Fruit fly (Drosophila melanogaster) whole organism, embryonic: ENCODE results near the gene Herc4.

Experiments used
- Bteb2 ChIP-seq: fragments of 200-800 bp; sonication (Bioruptor generic); optimal IDR thresholded peaks from 2 replicates; lab custom pipeline; 2016; ENCODE audit warnings: missing biosample characterization, missing genetic modification characterization
- CG10959 ChIP-seq: fragments of 200-800 bp; sonication (Bioruptor generic); IDR thresholded peaks from 2 replicates; pipeline ENCODE4 v1.3.6; 2022; ENCODE audit warnings: missing biosample characterization, missing genetic modification characterization
- CG11093 ChIP-seq: fragments of 200-800 bp; sonication (Bioruptor generic); IDR thresholded peaks from 3 replicates; pipeline ENCODE4 v1.3.6; 2022; ENCODE audit warnings: missing biosample characterization, missing genetic modification characterization
- CG12659 ChIP-seq: fragments of 200-800 bp; sonication (Bioruptor generic); optimal IDR thresholded peaks from 3 replicates; lab custom pipeline; 2017; ENCODE audit warnings: mild to moderate bottlenecking, missing biosample characterization, missing genetic modification reagents, missing genetic modification characterization
- CG15514 ChIP-seq: fragments of 200-800 bp; sonication (Bioruptor generic); optimal IDR thresholded peaks from 3 replicates; lab custom pipeline; 2017; ENCODE audit warnings: missing biosample characterization, missing genetic modification characterization, mild to moderate bottlenecking, moderate library complexity, missing genetic modification reagents
- CG16813 ChIP-seq: fragments of 200-800 bp; sonication (Bioruptor generic); IDR thresholded peaks from 3 replicates; pipeline ENCODE4 v1.3.6; 2022; ENCODE audit warnings: missing biosample characterization, missing genetic modification characterization; ENCODE audit not compliant: partially characterized antibody
- CG32767 ChIP-seq: fragments of 200-800 bp; sonication (Bioruptor generic); IDR thresholded peaks from 2 replicates; pipeline ENCODE4 v1.3.6; 2022; ENCODE audit warnings: missing biosample characterization, missing genetic modification characterization
- CG33213 ChIP-seq: fragments of 200-800 bp; sonication (Bioruptor generic); optimal IDR thresholded peaks from 3 replicates; lab custom pipeline; 2016; ENCODE audit warnings: missing biosample characterization, missing genetic modification characterization
- CG42726 ChIP-seq: fragments of 200-800 bp; sonication (Bioruptor generic); IDR thresholded peaks from 2 replicates; pipeline ENCODE4 v1.3.6; 2022; ENCODE audit warnings: missing biosample characterization, missing genetic modification characterization; ENCODE audit not compliant: partially characterized antibody
- CG4404 ChIP-seq: fragments of 200-800 bp; sonication (Bioruptor generic); IDR thresholded peaks from 2 replicates; pipeline ENCODE4 v1.3.6; 2022; ENCODE audit warnings: missing biosample characterization, missing genetic modification characterization
- CG5180 ChIP-seq: fragments of 200-800 bp; sonication (Bioruptor generic); optimal IDR thresholded peaks from 3 replicates; lab custom pipeline; 2017; ENCODE audit warnings: missing biosample characterization, missing genetic modification characterization, mild to moderate bottlenecking, moderate library complexity, missing genetic modification reagents
- CG6175 ChIP-seq: fragments of 200-800 bp; sonication (Bioruptor generic); IDR thresholded peaks from 3 replicates; pipeline ENCODE4 v1.3.6; 2022; ENCODE audit warnings: missing biosample characterization, missing genetic modification characterization
- CG6689 ChIP-seq: fragments of 200-800 bp; sonication (Bioruptor generic); IDR thresholded peaks from 2 replicates; pipeline ENCODE4 v1.3.6; 2022; ENCODE audit warnings: missing biosample characterization, missing genetic modification characterization
- CG6813 ChIP-seq: fragments of 200-800 bp; sonication (Bioruptor generic); optimal IDR thresholded peaks from 2 replicates; lab custom pipeline; 2017; ENCODE audit warnings: missing biosample characterization, missing genetic modification characterization, mild to moderate bottlenecking, moderate library complexity, missing genetic modification reagents
- CG7963 ChIP-seq: fragments of 200-800 bp; sonication (Bioruptor generic); IDR thresholded peaks from 3 replicates; pipeline ENCODE4 v1.3.6; 2022; ENCODE audit warnings: missing biosample characterization, missing genetic modification characterization; ENCODE audit not compliant: partially characterized antibody
- CG8089 ChIP-seq: fragments of 200-800 bp; sonication (Bioruptor generic); optimal IDR thresholded peaks from 3 replicates; lab custom pipeline; 2016; ENCODE audit warnings: missing biosample characterization, missing genetic modification characterization
- CG8359 ChIP-seq: fragments of 200-800 bp; sonication (Bioruptor generic); optimal IDR thresholded peaks from 2 replicates; lab custom pipeline; 2017; ENCODE audit warnings: missing biosample characterization, mild to moderate bottlenecking, missing genetic modification characterization, borderline replicate concordance
- CHES-1-like ChIP-seq: fragments of 200-800 bp; sonication (Bioruptor generic); optimal IDR thresholded peaks from 2 replicates; lab custom pipeline; 2016; ENCODE audit warnings: missing biosample characterization, missing genetic modification characterization
- CTCF ChIP-seq: fragments of 200-800 bp; sonication (Bioruptor generic); optimal IDR thresholded peaks from 2 replicates; lab custom pipeline; 2017; ENCODE audit warnings: missing biosample characterization, mild to moderate bottlenecking, missing genetic modification characterization, moderate library complexity
- Dad ChIP-seq: fragments of 200-800 bp; sonication (Bioruptor generic); optimal IDR thresholded peaks from 3 replicates; lab custom pipeline; 2016; ENCODE audit warnings: missing biosample characterization, missing genetic modification characterization
- Deaf1 ChIP-seq: fragments of 200-800 bp; optimal IDR thresholded peaks from 3 replicates; lab custom pipeline; 2019; ENCODE audit warnings: missing biosample characterization, mild to moderate bottlenecking, missing genetic modification characterization, moderate library complexity
- Dip3 ChIP-seq: fragments of 200-800 bp; sonication (Bioruptor generic); optimal IDR thresholded peaks from 3 replicates; lab custom pipeline; 2016; ENCODE audit warnings: missing biosample characterization, missing genetic modification characterization
- E2f1 ChIP-seq: fragments of 200-800 bp; sonication (Bioruptor generic); IDR thresholded peaks from 2 replicates; pipeline ENCODE4 v1.3.6; 2022; ENCODE audit warnings: missing biosample characterization, missing genetic modification characterization
- Elba2 ChIP-seq: fragments of 200-800 bp; sonication (Bioruptor generic); optimal IDR thresholded peaks from 3 replicates; lab custom pipeline; 2016; ENCODE audit warnings: missing biosample characterization, missing genetic modification characterization
- H2.0 ChIP-seq: fragments of 200-800 bp; sonication (Bioruptor generic); IDR thresholded peaks from 2 replicates; pipeline ENCODE4 v1.3.6; 2022; ENCODE audit warnings: missing biosample characterization, missing genetic modification characterization
- Hey ChIP-seq: fragments of 200-800 bp; sonication (Bioruptor generic); optimal IDR thresholded peaks from 3 replicates; lab custom pipeline; 2018; ENCODE audit warnings: missing biosample characterization, mild to moderate bottlenecking, missing genetic modification characterization
- HmgD ChIP-seq: fragments of 200-800 bp; sonication (Bioruptor generic); optimal IDR thresholded peaks from 3 replicates; lab custom pipeline; 2016; ENCODE audit warnings: missing biosample characterization, missing genetic modification characterization
- Myb ChIP-seq: fragments of 200-800 bp; sonication (Bioruptor generic); optimal IDR thresholded peaks from 2 replicates; lab custom pipeline; 2016; ENCODE audit warnings: missing biosample characterization, missing genetic modification characterization
- NfI ChIP-seq: fragments of 200-800 bp; sonication (Bioruptor generic); optimal IDR thresholded peaks from 3 replicates; lab custom pipeline; 2018; ENCODE audit warnings: missing biosample characterization, mild to moderate bottlenecking, missing genetic modification characterization, moderate library complexity
- Oaz ChIP-seq: fragments of 200-800 bp; sonication (Bioruptor generic); IDR thresholded peaks from 2 replicates; pipeline ENCODE4 v1.3.6; 2022; ENCODE audit warnings: missing biosample characterization, missing genetic modification characterization
- Ravus ChIP-seq: fragments of 200-800 bp; sonication (Bioruptor generic); IDR thresholded peaks from 2 replicates; pipeline ENCODE4 v1.3.6; 2022; ENCODE audit warnings: missing biosample characterization, missing genetic modification characterization
- Rfx ChIP-seq: fragments of 200-800 bp; sonication (Bioruptor generic); IDR thresholded peaks from 2 replicates; pipeline ENCODE4 v1.3.6; 2022; ENCODE audit warnings: missing biosample characterization, missing genetic modification characterization
- Scr ChIP-seq: fragments of 200-800 bp; sonication (Bioruptor generic); IDR thresholded peaks from 2 replicates; pipeline ENCODE4 v1.3.6; 2022; ENCODE audit warnings: missing biosample characterization, missing genetic modification characterization; ENCODE audit not compliant: partially characterized antibody
- Spps ChIP-seq: fragments of 200-800 bp; sonication (Bioruptor generic); optimal IDR thresholded peaks from 2 replicates; lab custom pipeline; 2018; ENCODE audit warnings: missing biosample characterization, mild to moderate bottlenecking, missing genetic modification characterization
- Trl ChIP-seq, 3 experiments: fragments of >200 bp in 2 of 3; fragments of 200-800 bp in 1 of 3; sonication (Bioruptor generic) in 1 of 3; optimal IDR thresholded peaks; 2 replicates in 1 of 3; 3 replicates in 2 of 3; lab custom pipeline; 2016 to 2017; ENCODE audit warnings: missing biosample characterization in 1 of 3, missing genetic modification characterization in 1 of 3
- ac ChIP-seq: fragments of 200-800 bp; sonication (Bioruptor generic); optimal IDR thresholded peaks from 3 replicates; lab custom pipeline; 2017; ENCODE audit warnings: missing biosample characterization, mild to moderate bottlenecking, missing genetic modification characterization
- al ChIP-seq: fragments of 200-800 bp; sonication (Bioruptor generic); IDR thresholded peaks from 2 replicates; pipeline ENCODE4 v1.3.6; 2022; ENCODE audit warnings: missing biosample characterization, missing genetic modification characterization
- cad ChIP-seq: fragments of >200 bp; optimal IDR thresholded peaks from 2 replicates; lab custom pipeline; 2017; ENCODE audit warnings: missing biosample characterization, missing genetic modification characterization
- caup ChIP-seq: fragments of 200-800 bp; sonication (Bioruptor generic); optimal IDR thresholded peaks from 3 replicates; lab custom pipeline; 2017; ENCODE audit warnings: missing biosample characterization, mild to moderate bottlenecking, missing genetic modification characterization, moderate library complexity; ENCODE audit not compliant: severe bottlenecking
- da ChIP-seq: fragments of 200-800 bp; sonication (Bioruptor generic); optimal IDR thresholded peaks from 2 replicates; lab custom pipeline; 2016; ENCODE audit warnings: missing biosample characterization, missing genetic modification characterization
- dan ChIP-seq: fragments of 200-800 bp; sonication (Bioruptor generic); IDR thresholded peaks from 2 replicates; pipeline ENCODE4 v1.3.6; 2022; ENCODE audit warnings: missing biosample characterization, missing genetic modification characterization
- fd64A ChIP-seq: fragments of 200-800 bp; sonication (Bioruptor generic); optimal IDR thresholded peaks from 3 replicates; lab custom pipeline; 2018; ENCODE audit warnings: missing biosample characterization, mild to moderate bottlenecking, missing genetic modification characterization
- gem ChIP-seq: fragments of 200-800 bp; sonication (Bioruptor generic); optimal IDR thresholded peaks from 2 replicates; lab custom pipeline; 2019; ENCODE audit warnings: missing biosample characterization, mild to moderate bottlenecking, missing genetic modification characterization, moderate library complexity
- ham ChIP-seq: fragments of 200-800 bp; sonication (Bioruptor generic); IDR thresholded peaks from 2 replicates; pipeline ENCODE4 v1.3.6; 2022; ENCODE audit warnings: missing biosample characterization, missing genetic modification characterization
- lilli ChIP-seq: fragments of 200-800 bp; sonication (Bioruptor generic); optimal IDR thresholded peaks from 3 replicates; lab custom pipeline; 2016; ENCODE audit warnings: missing biosample characterization, missing genetic modification characterization
- org-1 ChIP-seq: fragments of 200-800 bp; sonication (Bioruptor generic); optimal IDR thresholded peaks from 2 replicates; lab custom pipeline; 2017; ENCODE audit warnings: missing biosample characterization, missing genetic modification characterization
- repo ChIP-seq: fragments of 200-800 bp; sonication (Bioruptor generic); optimal IDR thresholded peaks from 2 replicates; lab custom pipeline; 2016; ENCODE audit warnings: missing biosample characterization, missing genetic modification characterization
- sens-2 ChIP-seq: fragments of 200-800 bp; sonication (Bioruptor generic); IDR thresholded peaks from 2 replicates; pipeline ENCODE4 v1.3.6; 2022; ENCODE audit warnings: missing biosample characterization, missing genetic modification characterization
- sna ChIP-seq: fragments of 200-800 bp; sonication (Bioruptor generic); IDR thresholded peaks from 2 replicates; pipeline ENCODE4 v1.3.6; 2022; ENCODE audit warnings: missing biosample characterization, missing genetic modification characterization; ENCODE audit not compliant: partially characterized antibody
- stc ChIP-seq: fragments of 200-800 bp; sonication (Bioruptor generic); IDR thresholded peaks from 2 replicates; pipeline ENCODE4 v1.3.6; 2022; ENCODE audit warnings: missing biosample characterization, missing genetic modification characterization
- wor ChIP-seq: fragments of 200-800 bp; sonication (Bioruptor generic); IDR thresholded peaks from 2 replicates; pipeline ENCODE4 v1.3.6; 2022; ENCODE audit warnings: missing biosample characterization, missing genetic modification characterization

Herc4 gene

dm6 chr3L:1323136-1323535 is 9.6 kb downstream of the Herc4 start (continued):
- TF ChIP-seq ac (no peak), CTCF (GFP tag; lab: Kevin White, UChicago) (no peak), CG32767 (GFP tag; lab: Robert Waterston, UW) (peak; percentile 65; the same call in 1 of the 2 replicates), E2f1 (GFP tag; lab: Robert Waterston, UW) (peak; percentile 44), Dip3 (GFP tag; lab: Kevin White, UChicago) (peak; percentile 44), lilli (GFP tag; lab: Kevin White, UChicago) (peak; percentile 68), CG16813 (no peak), CG6175 (GFP tag; lab: Robert Waterston, UW) (no peak), CG7963 (no peak), wor (0 out of 2 replicates have a peak, but pooled peaks have one; percentile 11), CG5180 (GFP tag; lab: Kevin White, UChicago) (no peak), CG11093 (GFP tag; lab: Robert Waterston, UW) (0 out of 3 replicates have a peak, but pooled peaks have one; percentile 40), repo (no peak), Trl (optimal IDR thresholded peaks at IDR 0.05; lab: Kevin White, UChicago) (no peak), Trl (GFP tag; optimal IDR thresholded peaks at IDR 0.05; lab: Kevin White, UChicago) (peak; percentile 57), CG10959 (GFP tag; lab: Robert Waterston, UW) (peak; percentile 44; the same call in 1 of the 2 replicates), sens-2 (GFP tag; lab: Robert Waterston, UW) (peak; percentile 72), Rfx (GFP tag; lab: Robert Waterston, UW) (no peak), Oaz (GFP tag; lab: Robert Waterston, UW) (no peak), CG8089 (peak; percentile 75), Bteb2 (peak; percentile 24), dan (peak; percentile 10; the same call in 1 of the 2 replicates), ham (no peak), CG6813 (GFP tag; lab: Kevin White, UChicago) (peak; percentile 59), Elba2 (GFP tag; lab: Kevin White, UChicago) (no peak), NfI (peak; percentile 68), Ravus (GFP tag; lab: Robert Waterston, UW) (no peak), CHES-1-like (GFP tag; lab: Kevin White, UChicago) (peak; percentile 63), gem (tag; lab: Kevin White, UChicago) (peak; percentile 84), CG12659 (peak; percentile 50), Hey (tag; lab: Kevin White, UChicago) (no peak), org-1 (GFP tag; lab: Kevin White, UChicago) (peak; percentile 37), HmgD (peak; percentile 10), H2.0 (peak; percentile 68), CG4404 (GFP tag; lab: Robert Waterston, UW) (no peak), caup (GFP tag; lab: Kevin White, UChicago) (peak; percentile 24), fd64A (GFP tag; lab: Kevin White, UChicago) (peak; percentile 64), CG33213 (GFP tag; lab: Kevin White, UChicago) (peak; percentile 45), CG6689 (peak; percentile 72), CG8359 (peak; percentile 49), Dad (GFP tag; lab: Kevin White, UChicago) (peak; percentile 41), CG15514 (no peak), al (peak; percentile 15; the same call in 1 of the 2 replicates), cad (GFP tag; lab: Kevin White, UChicago) (no peak), Scr (GFP tag; lab: Robert Waterston, UW) (no peak), CG42726 (GFP tag; lab: Robert Waterston, UW) (no peak), Myb (GFP tag; lab: Kevin White, UChicago) (peak; percentile 29), Spps (peak; percentile 80), stc (GFP tag; lab: Robert Waterston, UW) (peak; percentile 51; the same call in 1 of the 2 replicates), Deaf1 (tag; lab: Kevin White, UChicago) (peak; percentile 44), da (GFP tag; lab: Kevin White, UChicago) (no peak), sna (GFP tag; lab: Robert Waterston, UW) (no peak)
